Worm (Caenorhabditis elegans) whole organism, L4 larva: Measurements from ENCODE around the gene R05F9.7.

ENCODE experiments used
- T20F7.1 ChIP-seq: fragments of 200-800 bp; sonication (Bioruptor generic); optimal IDR thresholded peaks from 2 replicates; lab custom pipeline; 2018; ENCODE audit warnings: mild to moderate bottlenecking, missing genetic modification characterization, missing compliant biosample characterization
- ama-1 ChIP-seq: fragments of 150-350 bp; optimal IDR thresholded peaks from 2 replicates; lab custom pipeline; 2014; ENCODE audit warnings: inconsistent platforms, mixed read lengths
- fkh-10 ChIP-seq: fragments of 150-350 bp; optimal IDR thresholded peaks from 2 replicates; lab custom pipeline; 2014; ENCODE audit warnings: missing biosample characterization, missing genetic modification reagents, missing genetic modification characterization

- TF ChIP-seq T20F7.1 (GFP tag; lab: Kevin White, UChicago), result no peak
- no peak for TF ChIP-seq fkh-10
- TF ChIP-seq ama-1 (lab: Kevin White, UChicago), result no peak
Observed at ce11 chrII:4908160-4908559, 22.1 kb downstream of the R05F9.7 start.
